Fruit fly (Drosophila melanogaster) whole organism, embryonic: ENCODE measurements around the gene Arfip.
A peak's percentile ranks its signal among the peaks of the same experiment; 100 is the strongest.

Source experiments
- Bgb ChIP-seq: fragments of 200-800 bp; sonication (Bioruptor generic); IDR thresholded peaks from 2 replicates; pipeline ENCODE4 v1.3.6; 2022; ENCODE audit warnings: missing biosample characterization, missing genetic modification characterization; ENCODE audit not compliant: partially characterized antibody
- CG11085 ChIP-seq: fragments of 200-800 bp; sonication (Bioruptor generic); IDR thresholded peaks from 2 replicates; pipeline ENCODE4 v1.3.6; 2022; ENCODE audit warnings: missing biosample characterization, missing genetic modification characterization
- CG11456 ChIP-seq: fragments of 200-800 bp; sonication (Bioruptor generic); IDR thresholded peaks from 3 replicates; pipeline ENCODE4 v1.3.6; 2022; ENCODE audit warnings: missing biosample characterization, missing genetic modification characterization
- CG13287 ChIP-seq: fragments of 200-800 bp; sonication (Bioruptor generic); IDR thresholded peaks from 2 replicates; pipeline ENCODE4 v1.3.6; 2022; ENCODE audit warnings: missing biosample characterization, missing genetic modification characterization; ENCODE audit not compliant: partially characterized antibody
- CG17186 ChIP-seq: fragments of 200-800 bp; sonication (Bioruptor generic); optimal IDR thresholded peaks from 3 replicates; lab custom pipeline; 2017; ENCODE audit warnings: missing biosample characterization, missing genetic modification reagents, missing genetic modification characterization
- CG17912 ChIP-seq: fragments of 200-800 bp; sonication (Bioruptor generic); optimal IDR thresholded peaks from 2 replicates; lab custom pipeline; 2018; ENCODE audit warnings: missing biosample characterization, mild to moderate bottlenecking, missing genetic modification characterization
- CG30403 ChIP-seq: fragments of 200-800 bp; sonication (Bioruptor generic); optimal IDR thresholded peaks from 3 replicates; lab custom pipeline; 2016; ENCODE audit warnings: missing biosample characterization, missing genetic modification characterization
- CG3065 ChIP-seq: fragments of 200-800 bp; sonication (Bioruptor generic); optimal IDR thresholded peaks from 2 replicates; lab custom pipeline; 2016; ENCODE audit warnings: missing biosample characterization, missing genetic modification characterization
- CG3163 ChIP-seq: fragments of 200-800 bp; sonication (Bioruptor generic); optimal IDR thresholded peaks from 3 replicates; lab custom pipeline; 2016; ENCODE audit warnings: missing biosample characterization, missing genetic modification characterization
- CG34376 ChIP-seq: fragments of 200-800 bp; sonication (Bioruptor generic); optimal IDR thresholded peaks from 2 replicates; lab custom pipeline; 2018; ENCODE audit warnings: missing biosample characterization, mild to moderate bottlenecking, missing genetic modification characterization
- CG4707 ChIP-seq: fragments of 200-800 bp; sonication (Bioruptor generic); optimal IDR thresholded peaks from 2 replicates; lab custom pipeline; 2018; ENCODE audit warnings: missing biosample characterization, mild to moderate bottlenecking, missing genetic modification characterization, moderate library complexity
- CG6654 ChIP-seq: fragments of 200-800 bp; sonication (Bioruptor generic); optimal IDR thresholded peaks from 2 replicates; lab custom pipeline; 2017; ENCODE audit warnings: missing biosample characterization, mild to moderate bottlenecking, missing genetic modification characterization
- CG7839 ChIP-seq: fragments of 200-800 bp; sonication (Bioruptor generic); optimal IDR thresholded peaks from 3 replicates; lab custom pipeline; 2018; ENCODE audit warnings: missing biosample characterization, mild to moderate bottlenecking, missing genetic modification characterization, moderate library complexity
- CG8359 ChIP-seq: fragments of 200-800 bp; sonication (Bioruptor generic); optimal IDR thresholded peaks from 2 replicates; lab custom pipeline; 2017; ENCODE audit warnings: missing biosample characterization, mild to moderate bottlenecking, missing genetic modification characterization, borderline replicate concordance
- CG9215 ChIP-seq: fragments of 200-800 bp; sonication (Bioruptor generic); IDR thresholded peaks from 2 replicates; pipeline ENCODE4 v1.3.6; 2022; ENCODE audit warnings: missing biosample characterization, missing genetic modification characterization
- CG9437 ChIP-seq: fragments of 200-800 bp; sonication (Bioruptor generic); optimal IDR thresholded peaks from 2 replicates; lab custom pipeline; 2018; ENCODE audit warnings: missing biosample characterization, mild to moderate bottlenecking, missing genetic modification characterization
- D19A ChIP-seq: fragments of 200-800 bp; optimal IDR thresholded peaks from 3 replicates; lab custom pipeline; 2019; ENCODE audit warnings: missing biosample characterization, mild to moderate bottlenecking, missing genetic modification characterization, moderate library complexity
- Dad ChIP-seq: fragments of 200-800 bp; sonication (Bioruptor generic); optimal IDR thresholded peaks from 3 replicates; lab custom pipeline; 2016; ENCODE audit warnings: missing biosample characterization, missing genetic modification characterization
- Eip74EF ChIP-seq, 2 experiments: fragments of 200-800 bp in 1 of 2; fragments of >200 bp in 1 of 2; sonication (Bioruptor generic) in 1 of 2; optimal IDR thresholded peaks; 2 replicates each; lab custom pipeline; 2017 to 2019; ENCODE audit warnings: missing biosample characterization in 2 of 2, missing genetic modification characterization in 2 of 2, mild to moderate bottlenecking in 1 of 2, moderate library complexity in 1 of 2
- Fer2 ChIP-seq: fragments of 200-800 bp; sonication (Bioruptor generic); optimal IDR thresholded peaks from 2 replicates; lab custom pipeline; 2018; ENCODE audit warnings: missing biosample characterization, mild to moderate bottlenecking, missing genetic modification characterization, moderate library complexity
- Gsc ChIP-seq: fragments of 200-800 bp; sonication (Bioruptor generic); IDR thresholded peaks from 2 replicates; pipeline ENCODE4 v1.3.6; 2022; ENCODE audit warnings: missing biosample characterization, missing genetic modification characterization
- HLH54F ChIP-seq: fragments of 200-800 bp; sonication (Bioruptor generic); optimal IDR thresholded peaks from 3 replicates; lab custom pipeline; 2016; ENCODE audit warnings: missing biosample characterization, missing genetic modification characterization
- Lhr ChIP-seq: fragments of 200-800 bp; sonication (Bioruptor generic); optimal IDR thresholded peaks from 3 replicates; lab custom pipeline; 2017; ENCODE audit warnings: mild to moderate bottlenecking, missing biosample characterization, missing genetic modification reagents, missing genetic modification characterization
- Lim3 ChIP-seq: fragments of 200-800 bp; sonication (Bioruptor generic); IDR thresholded peaks from 2 replicates; pipeline ENCODE4 v1.3.6; 2022; ENCODE audit warnings: missing biosample characterization, missing genetic modification characterization
- Nf-YB ChIP-seq: fragments of 200-800 bp; sonication (Bioruptor generic); optimal IDR thresholded peaks from 3 replicates; lab custom pipeline; 2019; ENCODE audit warnings: missing biosample characterization, mild to moderate bottlenecking, missing genetic modification characterization, moderate library complexity
- Nf-YC ChIP-seq: fragments of 200-800 bp; optimal IDR thresholded peaks from 3 replicates; lab custom pipeline; 2019; ENCODE audit warnings: missing biosample characterization, mild to moderate bottlenecking, missing genetic modification characterization, moderate library complexity
- ac ChIP-seq: fragments of 200-800 bp; sonication (Bioruptor generic); optimal IDR thresholded peaks from 3 replicates; lab custom pipeline; 2017; ENCODE audit warnings: missing biosample characterization, mild to moderate bottlenecking, missing genetic modification characterization
- al ChIP-seq: fragments of 200-800 bp; sonication (Bioruptor generic); IDR thresholded peaks from 2 replicates; pipeline ENCODE4 v1.3.6; 2022; ENCODE audit warnings: missing biosample characterization, missing genetic modification characterization
- da ChIP-seq: fragments of 200-800 bp; sonication (Bioruptor generic); optimal IDR thresholded peaks from 2 replicates; lab custom pipeline; 2016; ENCODE audit warnings: missing biosample characterization, missing genetic modification characterization
- ewg ChIP-seq: fragments of 200-800 bp; sonication (Bioruptor generic); optimal IDR thresholded peaks from 3 replicates; lab custom pipeline; 2017; ENCODE audit warnings: mild to moderate bottlenecking, missing biosample characterization, missing genetic modification reagents, missing genetic modification characterization
- gem ChIP-seq: fragments of 200-800 bp; sonication (Bioruptor generic); optimal IDR thresholded peaks from 2 replicates; lab custom pipeline; 2019; ENCODE audit warnings: missing biosample characterization, mild to moderate bottlenecking, missing genetic modification characterization, moderate library complexity
- pros ChIP-seq: fragments of 200-800 bp; sonication (Bioruptor generic); optimal IDR thresholded peaks from 3 replicates; lab custom pipeline; 2019; ENCODE audit warnings: missing biosample characterization, mild to moderate bottlenecking, missing genetic modification characterization, moderate library complexity
- rib ChIP-seq: fragments of 200-800 bp; sonication (Bioruptor generic); IDR thresholded peaks from 2 replicates; pipeline ENCODE4 v1.3.6; 2022; ENCODE audit warnings: missing biosample characterization, missing genetic modification characterization
- sens ChIP-seq: fragments of 200-800 bp; sonication (Bioruptor generic); peaks from one replicate; lab custom pipeline; 2016; ENCODE audit warnings: missing biosample characterization, missing genetic modification characterization
- seq ChIP-seq: fragments of 200-800 bp; sonication (Bioruptor generic); IDR thresholded peaks from 2 replicates; pipeline ENCODE4 v1.3.6; 2022; ENCODE audit warnings: missing biosample characterization, missing genetic modification characterization
- so ChIP-seq: fragments of 200-800 bp; sonication (Bioruptor generic); IDR thresholded peaks from 3 replicates; pipeline ENCODE4 v1.3.6; 2022; ENCODE audit warnings: missing biosample characterization, missing genetic modification characterization
- tap ChIP-seq: fragments of 200-800 bp; optimal IDR thresholded peaks from 3 replicates; lab custom pipeline; 2019; ENCODE audit warnings: missing biosample characterization, mild to moderate bottlenecking, missing genetic modification characterization, moderate library complexity
- tna ChIP-seq: fragments of 200-800 bp; sonication (Bioruptor generic); IDR thresholded peaks from 2 replicates; pipeline ENCODE4 v1.3.6; 2022; ENCODE audit warnings: missing biosample characterization, missing genetic modification characterization; ENCODE audit not compliant: partially characterized antibody
- vnd ChIP-seq: fragments of 200-800 bp; sonication (Bioruptor generic); IDR thresholded peaks from 3 replicates; pipeline ENCODE4 v1.3.6; 2022; ENCODE audit warnings: missing biosample characterization, missing genetic modification characterization; ENCODE audit not compliant: partially characterized antibody

The Arfip gene

DNA sequence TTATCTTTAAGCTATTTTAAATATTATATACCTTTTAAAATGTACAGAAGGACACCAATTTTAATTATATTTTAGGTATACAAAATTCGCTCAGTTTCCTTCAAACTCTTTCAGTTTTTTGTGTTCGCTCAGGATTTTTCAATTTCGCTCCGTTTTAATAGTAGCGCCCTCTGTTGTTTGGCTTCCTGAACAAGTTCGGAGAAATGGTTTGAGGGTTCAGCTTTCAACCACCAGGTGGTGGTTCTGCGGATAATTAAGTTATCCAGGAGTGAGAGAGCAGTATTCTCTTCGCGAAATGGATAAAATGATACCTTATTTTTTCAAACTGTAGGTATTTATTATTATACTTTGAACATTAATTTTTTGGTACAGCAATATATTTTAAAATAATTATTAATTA, 34.2 kb upstream of the Arfip start (continued):
- TF ChIP-seq Fer2: peak; percentile 45
- TF ChIP-seq seq (GFP tag; lab: Robert Waterston, UW): peak; percentile 45; the same call in 1 of the 2 replicates
- TF ChIP-seq Bgb (GFP tag; lab: Robert Waterston, UW): no peak
- no peak for TF ChIP-seq Gsc
- peak; percentile 86 for TF ChIP-seq ac (GFP tag; lab: Kevin White, UChicago)
- no peak for TF ChIP-seq D19A (tag; lab: Kevin White, UChicago)
- no peak for TF ChIP-seq CG13287 (GFP tag; lab: Robert Waterston, UW)
- TF ChIP-seq CG4707: peak; percentile 90
- no peak for TF ChIP-seq CG7839
- peak; percentile 43 for TF ChIP-seq CG17186 (GFP tag; lab: Kevin White, UChicago)
- peak; percentile 77 for TF ChIP-seq CG8359 (GFP tag; lab: Kevin White, UChicago)
- TF ChIP-seq da (GFP tag; lab: Kevin White, UChicago): no peak
- TF ChIP-seq al (GFP tag; lab: Robert Waterston, UW): no peak
- no peak for TF ChIP-seq HLH54F (GFP tag; lab: Kevin White, UChicago)
- no peak for TF ChIP-seq gem (tag; lab: Kevin White, UChicago)
- TF ChIP-seq CG17912: peak; percentile 79
- no peak for TF ChIP-seq Eip74EF (GFP tag; optimal IDR thresholded peaks at IDR 0.05; lab: Kevin White, UChicago)
- peak; percentile 71 for TF ChIP-seq CG6654
- TF ChIP-seq Lim3 (GFP tag; lab: Robert Waterston, UW): no peak
- TF ChIP-seq CG11085 (GFP tag; lab: Robert Waterston, UW): peak; percentile 19; the same call in 1 of the 2 replicates
- TF ChIP-seq pros (GFP tag; lab: Kevin White, UChicago): no peak
- no peak for TF ChIP-seq tna (GFP tag; lab: Robert Waterston, UW)
- peak; percentile 81 for TF ChIP-seq CG3163
- TF ChIP-seq so: 0 out of 3 replicates have a peak, but pooled peaks have one; percentile 13
- TF ChIP-seq vnd (GFP tag; lab: Robert Waterston, UW): no peak
- 0 out of 3 replicates have a peak, but pooled peaks have one; percentile 27 for TF ChIP-seq CG11456 (GFP tag; lab: Robert Waterston, UW)
- TF ChIP-seq tap: no peak
- no peak for TF ChIP-seq rib
- TF ChIP-seq CG9215 (GFP tag; lab: Robert Waterston, UW): no peak

DNA sequence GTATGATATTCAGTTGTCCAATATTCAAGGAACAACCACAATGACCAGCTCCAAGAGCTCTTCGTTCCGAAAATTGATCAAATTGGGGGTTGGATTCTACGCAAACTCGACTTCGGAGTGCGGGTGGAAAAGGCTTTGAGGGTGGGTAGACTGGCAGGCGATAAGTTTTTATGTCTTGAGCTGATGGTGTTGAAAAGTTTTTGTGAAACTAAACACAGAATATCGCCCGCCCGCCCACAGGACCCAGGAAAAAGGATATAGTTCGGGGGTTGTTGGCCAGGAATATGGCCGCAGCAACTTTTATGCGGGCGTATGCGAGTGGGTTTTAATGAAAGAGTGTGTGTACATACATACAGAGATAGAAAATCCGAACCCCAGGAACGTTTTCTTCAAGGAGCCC, 28.8 kb upstream of the Arfip start:
- TF ChIP-seq sens: peak; percentile 38
- TF ChIP-seq CG3065 (GFP tag; lab: Kevin White, UChicago): no peak
- TF ChIP-seq CG34376 (GFP tag; lab: Kevin White, UChicago): no peak
- TF ChIP-seq Nf-YC (tag; lab: Kevin White, UChicago): peak; percentile 66
- peak; percentile 30 for TF ChIP-seq pros (GFP tag; lab: Kevin White, UChicago)
- no peak for TF ChIP-seq CG30403
- TF ChIP-seq HLH54F (GFP tag; lab: Kevin White, UChicago): no peak
- TF ChIP-seq CG9437 (GFP tag; lab: Kevin White, UChicago): no peak
- no peak for TF ChIP-seq Dad (GFP tag; lab: Kevin White, UChicago)
- TF ChIP-seq ewg: peak; percentile 35
- peak; percentile 65 for TF ChIP-seq Nf-YB (GFP tag; lab: Kevin White, UChicago)
- peak; percentile 71; the same call in 1 of the 2 replicates for TF ChIP-seq seq (GFP tag; lab: Robert Waterston, UW)
- no peak for TF ChIP-seq Lhr (GFP tag; lab: Kevin White, UChicago)
